Worm (Caenorhabditis elegans): Measurements from ENCODE around the gene srh-303.

srh-303 gene

ce11 chrV:17805323-17805722 is 26.1 kb upstream of the srh-303 start, which contains the start of gene srh-291:
TSS of gene srh-291 (plus strand) at chrV:17805623.
- TF ChIP-seq T22C8.4 (GFP tag; IDR thresholded peaks at IDR 0.05) (no peak), tab-1 (GFP tag; IDR thresholded peaks at IDR 0.05) (no peak), klf-2 (GFP tag; conservative IDR thresholded peaks at IDR 0.05) (no peak), flt-1 (GFP tag; IDR thresholded peaks at IDR 0.05) (no peak), med-1 (GFP tag; optimal IDR thresholded peaks at IDR 0.05; ENCODE audit: insufficient read depth) (no peak), cog-1 (tag; optimal IDR thresholded peaks at IDR 0.05) (no peak), ztf-29 (GFP tag; IDR thresholded peaks at IDR 0.05) (no peak), ztf-23 (GFP tag; IDR thresholded peaks at IDR 0.05) (no peak), ref-1 (GFP tag; conservative IDR thresholded peaks at IDR 0.05) (no peak)

- TF ChIP-seq tab-1 (GFP tag; IDR thresholded peaks at IDR 0.05) (no peak), flt-1 (GFP tag; IDR thresholded peaks at IDR 0.05) (no peak)
Measured at ce11 chrV:17810053-17810452, 21.4 kb upstream of the srh-303 start, which contains the start of gene srh-296. TSS of gene srh-296 (plus strand) at chrV:17810353.

ce11 chrV:17812127-17812526 is 19.3 kb upstream of the srh-303 start:
- TF ChIP-seq tab-1 (GFP tag; IDR thresholded peaks at IDR 0.05) (no peak), cog-1 (tag; optimal IDR thresholded peaks at IDR 0.05) (no peak), flt-1 (GFP tag; IDR thresholded peaks at IDR 0.05) (no peak), ztf-29 (GFP tag; IDR thresholded peaks at IDR 0.05) (no peak), med-1 (GFP tag; optimal IDR thresholded peaks at IDR 0.05; ENCODE audit: insufficient read depth) (no peak), ztf-23 (GFP tag; IDR thresholded peaks at IDR 0.05) (no peak), T22C8.4 (GFP tag; IDR thresholded peaks at IDR 0.05) (no peak), ref-1 (GFP tag; conservative IDR thresholded peaks at IDR 0.05) (no peak), klf-2 (GFP tag; conservative IDR thresholded peaks at IDR 0.05) (no peak)

DNA sequence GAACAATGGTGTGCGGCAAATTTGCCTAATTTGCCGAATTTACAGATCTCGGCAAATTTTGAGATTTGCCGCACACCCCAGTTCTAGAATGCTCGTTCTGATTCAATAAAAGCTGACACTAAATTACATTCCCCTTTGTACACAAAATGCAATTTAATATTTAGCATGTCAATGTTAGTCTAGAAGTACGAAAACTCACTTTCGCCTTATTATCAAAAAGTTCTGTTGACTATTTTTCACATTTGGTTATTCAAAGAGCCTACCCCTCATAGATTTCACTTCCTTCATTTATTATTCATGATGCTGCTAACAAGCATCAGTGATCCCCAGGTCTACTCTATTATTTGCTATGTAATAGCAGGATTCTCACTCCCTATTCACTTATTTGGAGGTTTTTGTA is 12.9 kb upstream of the srh-303 start, which contains the start of gene srh-298:
Gene srh-298, plus strand, starts transcription at position 301 of the 400 bp plus-strand sequence.
- no peak for TF ChIP-seq tab-1 (GFP tag; IDR thresholded peaks at IDR 0.05)
- no peak for TF ChIP-seq flt-1 (GFP tag; IDR thresholded peaks at IDR 0.05)
- no peak for TF ChIP-seq cog-1 (tag; optimal IDR thresholded peaks at IDR 0.05)
- TF ChIP-seq klf-2 (GFP tag; conservative IDR thresholded peaks at IDR 0.05), result no peak
- no peak for TF ChIP-seq ref-1 (GFP tag; conservative IDR thresholded peaks at IDR 0.05)
- TF ChIP-seq ztf-23 (GFP tag; IDR thresholded peaks at IDR 0.05), result no peak
- no peak for TF ChIP-seq med-1 (GFP tag; optimal IDR thresholded peaks at IDR 0.05; ENCODE audit: insufficient read depth)
- no peak for TF ChIP-seq T22C8.4 (GFP tag; IDR thresholded peaks at IDR 0.05)
- TF ChIP-seq ztf-29 (GFP tag; IDR thresholded peaks at IDR 0.05), result no peak

- no peak for TF ChIP-seq klf-2 (GFP tag; conservative IDR thresholded peaks at IDR 0.05)
- TF ChIP-seq ztf-23 (GFP tag; IDR thresholded peaks at IDR 0.05), result 0 out of 2 replicates have a peak, but pooled peaks have one; percentile 25
- 0 out of 2 replicates have a peak, but pooled peaks have one; percentile 52 for TF ChIP-seq tab-1 (GFP tag; IDR thresholded peaks at IDR 0.05)
- TF ChIP-seq med-1 (GFP tag; optimal IDR thresholded peaks at IDR 0.05; ENCODE audit: insufficient read depth), result no peak
Measured at ce11 chrV:17819704-17820103, 11.7 kb upstream of the srh-303 start.

- no peak for TF ChIP-seq ztf-23 (GFP tag; IDR thresholded peaks at IDR 0.05)
- no peak for TF ChIP-seq flt-1 (GFP tag; IDR thresholded peaks at IDR 0.05)
- TF ChIP-seq ref-1 (GFP tag; conservative IDR thresholded peaks at IDR 0.05), result no peak
- TF ChIP-seq cog-1 (tag; optimal IDR thresholded peaks at IDR 0.05), result no peak
- no peak for TF ChIP-seq med-1 (GFP tag; optimal IDR thresholded peaks at IDR 0.05; ENCODE audit: insufficient read depth)
- no peak for TF ChIP-seq T22C8.4 (GFP tag; IDR thresholded peaks at IDR 0.05)
- TF ChIP-seq tab-1 (GFP tag; IDR thresholded peaks at IDR 0.05), result no peak
- no peak for TF ChIP-seq ztf-29 (GFP tag; IDR thresholded peaks at IDR 0.05)
- TF ChIP-seq klf-2 (GFP tag; conservative IDR thresholded peaks at IDR 0.05), result no peak
Measured at ce11 chrV:17821805-17822204, 9.6 kb upstream of the srh-303 start, which contains the start of gene srh-300. TSS of gene srh-300 (plus strand) at chrV:17822105.

DNA sequence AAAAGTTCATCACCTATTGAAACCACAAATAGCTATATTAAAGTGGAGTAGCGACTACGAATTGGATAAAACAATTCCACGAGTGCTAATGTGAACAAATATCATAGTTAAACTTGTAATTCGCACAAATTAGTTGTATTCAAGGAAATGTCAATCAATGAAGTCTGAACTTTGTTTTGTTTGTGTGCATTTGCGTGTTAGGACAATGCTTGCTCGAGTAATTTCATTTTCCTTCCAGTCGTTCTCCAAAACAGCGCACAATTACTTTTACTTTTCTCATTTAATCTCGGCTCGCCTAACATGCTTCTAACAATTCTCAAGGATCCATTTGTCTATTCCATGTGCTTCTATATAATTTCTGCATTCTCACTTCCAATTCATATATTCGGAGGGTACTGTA is 6.8 kb upstream of the srh-303 start, which contains the start of gene srh-301:
Gene srh-301, plus strand, starts transcription at position 301 of the 400 bp plus-strand sequence.
- TF ChIP-seq med-1 (GFP tag; optimal IDR thresholded peaks at IDR 0.05; ENCODE audit: insufficient read depth) (no peak), ztf-29 (GFP tag; IDR thresholded peaks at IDR 0.05) (no peak), tab-1 (GFP tag; IDR thresholded peaks at IDR 0.05) (no peak), ref-1 (GFP tag; conservative IDR thresholded peaks at IDR 0.05) (no peak), ztf-23 (GFP tag; IDR thresholded peaks at IDR 0.05) (no peak), klf-2 (GFP tag; conservative IDR thresholded peaks at IDR 0.05) (no peak), cog-1 (tag; optimal IDR thresholded peaks at IDR 0.05) (no peak), flt-1 (GFP tag; IDR thresholded peaks at IDR 0.05) (no peak), T22C8.4 (GFP tag; IDR thresholded peaks at IDR 0.05) (no peak)

DNA sequence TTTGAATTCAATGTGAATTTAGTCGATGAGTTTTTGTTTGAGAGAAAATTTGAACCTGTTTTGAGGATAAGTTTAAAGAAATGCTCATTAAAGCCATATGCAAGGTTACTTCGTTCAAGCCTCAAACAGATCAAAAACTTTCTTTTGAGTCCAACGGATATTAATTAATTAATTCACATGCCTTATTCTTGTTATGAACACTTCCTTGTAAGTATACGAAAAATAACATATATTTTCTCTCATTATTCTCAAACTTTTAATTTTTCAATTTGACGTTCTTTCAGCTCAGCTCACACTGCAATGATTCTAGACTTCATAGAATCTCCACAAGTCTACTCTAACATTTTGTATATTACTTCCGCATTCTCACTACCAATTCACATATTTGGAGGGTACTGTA is 3.1 kb upstream of the srh-303 start, which contains the start of gene srh-304:
Gene srh-304, plus strand, starts transcription at position 301 of the 400 bp plus-strand sequence.
- no peak for TF ChIP-seq ref-1 (GFP tag; conservative IDR thresholded peaks at IDR 0.05)
- TF ChIP-seq ztf-29 (GFP tag; IDR thresholded peaks at IDR 0.05), result no peak
- no peak for TF ChIP-seq T22C8.4 (GFP tag; IDR thresholded peaks at IDR 0.05)
- no peak for TF ChIP-seq ztf-23 (GFP tag; IDR thresholded peaks at IDR 0.05)
- no peak for TF ChIP-seq med-1 (GFP tag; optimal IDR thresholded peaks at IDR 0.05; ENCODE audit: insufficient read depth)
- no peak for TF ChIP-seq klf-2 (GFP tag; conservative IDR thresholded peaks at IDR 0.05)
- TF ChIP-seq cog-1 (tag; optimal IDR thresholded peaks at IDR 0.05), result no peak
- no peak for TF ChIP-seq tab-1 (GFP tag; IDR thresholded peaks at IDR 0.05)
- TF ChIP-seq flt-1 (GFP tag; IDR thresholded peaks at IDR 0.05), result no peak

ce11 chrV:17844106-17844505 is 12.7 kb downstream of the srh-303 start, which contains the start of gene srh-286:
TSS of gene srh-286 (minus strand) at chrV:17844206.
- TF ChIP-seq flt-1 (GFP tag; IDR thresholded peaks at IDR 0.05) (no peak), ztf-29 (GFP tag; IDR thresholded peaks at IDR 0.05) (no peak), ref-1 (GFP tag; conservative IDR thresholded peaks at IDR 0.05) (no peak), klf-2 (GFP tag; conservative IDR thresholded peaks at IDR 0.05) (no peak), T22C8.4 (GFP tag; IDR thresholded peaks at IDR 0.05) (no peak), tab-1 (GFP tag; IDR thresholded peaks at IDR 0.05) (no peak), med-1 (GFP tag; optimal IDR thresholded peaks at IDR 0.05; ENCODE audit: insufficient read depth) (no peak), ztf-23 (GFP tag; IDR thresholded peaks at IDR 0.05) (no peak), cog-1 (tag; optimal IDR thresholded peaks at IDR 0.05) (no peak)
